Worm (Caenorhabditis elegans): ENCODE data around the gene acdh-11.

DNA sequence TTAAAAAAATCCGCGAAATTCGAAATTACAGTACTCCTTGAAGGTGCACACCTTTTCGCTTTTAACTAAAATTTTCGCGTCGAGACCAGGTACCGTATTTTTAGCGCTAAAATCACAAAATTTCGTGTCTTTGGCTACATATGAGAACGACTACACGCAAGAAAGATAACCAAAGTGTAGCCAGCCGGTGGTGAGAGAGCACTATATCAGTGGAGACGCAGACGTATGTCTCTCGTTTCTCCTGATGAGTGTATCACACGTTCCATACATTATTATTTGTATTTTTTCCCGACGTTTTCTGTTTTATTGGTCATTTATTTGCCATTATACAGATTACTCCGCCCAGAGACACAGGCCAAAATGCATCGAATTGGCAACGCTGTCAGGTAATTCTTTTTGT lies at the start of gene acdh-11:
- TF ChIP-seq nhr-237 (tag; optimal IDR thresholded peaks at IDR 0.05): no peak
- no peak for TF ChIP-seq nhr-129 (tag; optimal IDR thresholded peaks at IDR 0.05)
- TF ChIP-seq sma-9 (GFP tag; optimal IDR thresholded peaks at IDR 0.05): no peak
- TF ChIP-seq sma-9 (tag; optimal IDR thresholded peaks at IDR 0.05): no peak
- no peak for TF ChIP-seq skn-1 (tag; optimal IDR thresholded peaks at IDR 0.05)
- TF ChIP-seq elt-3 (tag; optimal IDR thresholded peaks at IDR 0.05): no peak

Measured in whole organism, L2 larva.